Worm (Caenorhabditis elegans) whole organism, late embryonic: ENCODE results near the gene saps-1.

Source experiments
- T23F11.4 ChIP-seq: fragments of 200-800 bp; sonication (Bioruptor generic); optimal IDR thresholded peaks from 2 replicates; lab custom pipeline; 2018; ENCODE audit warnings: mild to moderate bottlenecking, missing genetic modification characterization, missing compliant biosample characterization
- ceh-14 ChIP-seq: sonication (generic microtip); optimal IDR thresholded peaks from 2 replicates; lab custom pipeline; 2016; ENCODE audit warnings: missing genotype, missing genetic modification characterization, missing compliant biosample characterization
- dmd-4 ChIP-seq: sonication (generic microtip); optimal IDR thresholded peaks from 2 replicates; lab custom pipeline; 2016; ENCODE audit warnings: borderline replicate concordance, missing genetic modification characterization, missing compliant biosample characterization
- ets-4 ChIP-seq: sonication (generic microtip); optimal IDR thresholded peaks from 2 replicates; lab custom pipeline; 2016; ENCODE audit warnings: missing genetic modification characterization, missing compliant biosample characterization
- lin-11 ChIP-seq: fragments of 200-800 bp; sonication (Bioruptor generic); optimal IDR thresholded peaks from 2 replicates; lab custom pipeline; 2018; ENCODE audit warnings: mild to moderate bottlenecking, missing genetic modification characterization, missing compliant biosample characterization
- nfya-1 ChIP-seq: sonication (generic microtip); optimal IDR thresholded peaks from 2 replicates; lab custom pipeline; 2017; ENCODE audit warnings: missing genetic modification characterization, mild to moderate bottlenecking, missing compliant biosample characterization, antibody characterized with exemption, moderate library complexity
- nhr-11 ChIP-seq: fragments of 150-350 bp; optimal IDR thresholded peaks from 2 replicates; lab custom pipeline; 2014; ENCODE audit warnings: missing biosample characterization, missing genetic modification characterization
- pha-2 ChIP-seq: sonication (generic microtip); optimal IDR thresholded peaks from 2 replicates; lab custom pipeline; 2017; ENCODE audit warnings: mild to moderate bottlenecking, missing genetic modification characterization, missing compliant biosample characterization
- unc-86 ChIP-seq: sonication (generic microtip); optimal IDR thresholded peaks from 2 replicates; lab custom pipeline; 2016; ENCODE audit warnings: missing genetic modification characterization, missing compliant biosample characterization

ce11 chrII:11336163-11336562, 38.7 kb downstream of the saps-1 start:
- TF ChIP-seq nfya-1 (no peak), T23F11.4 (GFP tag; lab: Kevin White, UChicago) (no peak), pha-2 (tag; lab: Kevin White, UChicago) (no peak), ceh-14 (tag; lab: Kevin White, UChicago) (no peak), nhr-11 (tag; lab: Kevin White, UChicago) (no peak), lin-11 (tag; lab: Kevin White, UChicago) (no peak), dmd-4 (tag; lab: Kevin White, UChicago) (no peak), unc-86 (tag; lab: Kevin White, UChicago) (no peak), ets-4 (tag; lab: Kevin White, UChicago) (no peak)
